Fruit fly (Drosophila melanogaster) whole organism: ENCODE data around the gene NijB.

Source experiments
- EcR ChIP-seq, 2 experiments: fragments of >200 bp; optimal IDR thresholded peaks; 2 replicates each; lab custom pipeline; 2017; ENCODE audit warnings: missing biosample characterization in 2 of 2, missing genetic modification characterization in 2 of 2, missing genetic modification reagents in 2 of 2
- pan ChIP-seq: fragments of >200 bp; optimal IDR thresholded peaks from 2 replicates; lab custom pipeline; 2017
- psq ChIP-seq: fragments of >200 bp; optimal IDR thresholded peaks from 2 replicates; lab custom pipeline; 2017
- usp ChIP-seq: fragments of >200 bp; optimal IDR thresholded peaks from 2 replicates; lab custom pipeline; 2017; ENCODE audit warnings: missing biosample characterization, missing genetic modification characterization, mixed read lengths

DNA sequence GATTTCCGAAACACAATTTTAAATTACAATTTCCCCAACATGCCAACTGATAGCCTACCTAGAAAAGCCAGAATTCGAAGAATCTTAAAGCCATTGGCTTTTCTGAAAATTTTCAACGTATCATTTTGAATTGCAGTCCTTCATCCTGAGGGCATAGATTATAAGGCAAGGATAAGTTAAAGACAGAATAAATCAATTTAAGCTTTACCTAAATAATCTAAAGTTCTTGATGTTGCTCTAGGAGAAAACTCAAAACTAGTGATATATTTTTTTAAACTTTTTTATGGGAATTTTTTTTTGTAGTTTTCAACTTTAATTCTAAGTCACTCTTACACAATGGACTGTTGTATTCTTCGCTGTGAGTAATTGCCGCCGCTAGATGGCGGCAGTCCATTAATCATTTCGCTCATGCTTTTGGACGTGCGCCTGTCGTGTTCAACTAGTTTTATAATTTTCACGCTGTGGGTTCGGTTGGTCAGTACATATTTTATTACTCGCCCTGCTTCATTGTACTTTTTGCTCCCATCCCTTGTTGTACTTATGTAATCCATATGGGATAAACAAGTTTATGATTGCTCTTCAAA lies 22.0 kb downstream of the NijB start, which contains the start of gene COX6AL2:
- TF ChIP-seq usp (GFP tag; lab: Kevin White, UChicago), result no peak
- TF ChIP-seq pan (lab: Kevin White, UChicago), result no peak
- no peak for TF ChIP-seq EcR (GFP tag; optimal IDR thresholded peaks at IDR 0.05; lab: Kevin White, UChicago)
- no peak for TF ChIP-seq psq (lab: Kevin White, UChicago)
